Fruit fly (Drosophila melanogaster): ENCODE measurements around the gene MnM.

The MnM gene

dm6 chr3L:3222643-3223389, 44.4 kb upstream of the MnM start, which contains the start of the genes RpL28 and eIF1 (continued):
- TF ChIP-seq Eip75B (GFP tag; optimal IDR thresholded peaks at IDR 0.05) = peak; percentile 68
- no peak for TF ChIP-seq CG7368 (GFP tag; optimal IDR thresholded peaks at IDR 0.05)
- TF ChIP-seq CG6854 (GFP tag; optimal IDR thresholded peaks at IDR 0.05) = peak; percentile 93
- peak; percentile 83 for TF ChIP-seq CG34406 (GFP tag; optimal IDR thresholded peaks at IDR 0.05)
- TF ChIP-seq CG6808 (GFP tag; optimal IDR thresholded peaks at IDR 0.05) = no peak
- TF ChIP-seq dac (GFP tag; optimal IDR thresholded peaks at IDR 0.05) = peak; percentile 78
- peak; percentile 34 for TF ChIP-seq fkh (GFP tag; optimal IDR thresholded peaks at IDR 0.05)
- no peak for TF ChIP-seq CG6276 (GFP tag; optimal IDR thresholded peaks at IDR 0.05)
- no peak for TF ChIP-seq Gug (GFP tag; IDR thresholded peaks at IDR 0.05)
- TF ChIP-seq CG11762 (GFP tag; optimal IDR thresholded peaks at IDR 0.05; ENCODE audit: insufficient read depth) = no peak
- TF ChIP-seq CG1621 (tag; optimal IDR thresholded peaks at IDR 0.05) = no peak
- peak; percentile 29 to 89 for TF ChIP-seq ss (GFP tag; optimal IDR thresholded peaks at IDR 0.05)
- TF ChIP-seq CG9139 (GFP tag; optimal IDR thresholded peaks at IDR 0.05) = no peak
- TF ChIP-seq acj6 (GFP tag; optimal IDR thresholded peaks at IDR 0.05) = peak; percentile 88
- TF ChIP-seq CG11902 (GFP tag; optimal IDR thresholded peaks at IDR 0.05) = peak; percentile 55
- TF ChIP-seq Ets21C (GFP tag; optimal IDR thresholded peaks at IDR 0.05) = peak; percentile 21
- peak; percentile 78 for TF ChIP-seq CG8632 (GFP tag; optimal IDR thresholded peaks at IDR 0.05)
- peak; percentile 86 for TF ChIP-seq topi (GFP tag; optimal IDR thresholded peaks at IDR 0.05)
- peak; percentile 95 for TF ChIP-seq achi (GFP tag; optimal IDR thresholded peaks at IDR 0.05)
- peak; percentile 79 for TF ChIP-seq CG6792 (GFP tag; optimal IDR thresholded peaks at IDR 0.05)
- no peak for TF ChIP-seq Smox (GFP tag; optimal IDR thresholded peaks at IDR 0.05)
- peak; percentile 25 for TF ChIP-seq Hr39 (GFP tag; optimal IDR thresholded peaks at IDR 0.05)
- TF ChIP-seq dsx (GFP tag; optimal IDR thresholded peaks at IDR 0.05; ENCODE audit: poor library complexity, severe bottlenecking) = peak; percentile 5

DNA sequence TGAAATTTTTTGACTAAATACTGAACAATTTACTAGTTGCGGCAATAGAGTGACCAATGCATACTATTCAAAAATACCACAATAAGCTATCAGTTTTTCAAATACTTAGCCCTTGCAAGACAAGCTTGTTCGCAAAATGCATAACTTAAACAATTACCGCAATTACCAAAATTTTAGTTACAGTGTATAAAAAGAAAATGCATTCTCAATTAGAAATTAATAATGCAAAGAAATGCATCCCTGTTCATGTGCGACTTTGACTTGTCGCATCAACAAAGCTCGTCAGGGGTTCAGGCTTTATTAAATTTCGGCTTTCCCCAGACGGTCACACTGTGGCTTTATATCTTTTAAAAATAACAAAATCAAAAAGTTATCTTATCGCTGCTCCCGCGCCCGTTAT, 40.5 kb upstream of the MnM start, which contains the start of the genes hob and nSMase:
hob (minus strand) TSS at position 62 of the 400 bp plus-strand sequence.
nSMase (plus strand) TSS at position 298 of the 400 bp plus-strand sequence.
- TF ChIP-seq CG4318 (GFP tag; optimal IDR thresholded peaks at IDR 0.05) (no peak), svp (GFP tag) (peak; percentile 80)

DNA sequence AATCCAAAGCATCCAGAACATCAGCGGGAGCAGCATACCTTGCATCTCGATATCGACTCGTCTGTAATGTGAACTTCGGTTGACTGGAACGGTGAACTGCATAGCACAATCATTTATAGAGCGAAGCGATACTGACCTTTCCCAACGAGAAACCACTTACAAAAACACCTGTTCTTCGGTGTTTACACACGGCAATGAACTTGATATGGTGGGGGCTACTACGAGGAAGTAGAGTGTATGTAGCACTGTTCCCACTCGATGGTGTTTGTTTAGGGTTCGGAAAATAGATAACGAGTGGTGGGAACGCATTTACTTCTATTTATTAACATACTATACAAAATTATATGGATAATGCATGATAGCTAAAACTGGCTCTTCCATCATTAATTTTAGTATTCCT, 30.5 kb upstream of the MnM start, which contains the start of the genes CG32269 and CG32270:
CG32269 (minus strand) TSS at position 91 of the 400 bp plus-strand sequence.
CG32270 (minus strand) TSS at position 91 of the 400 bp plus-strand sequence.
- TF ChIP-seq eg (GFP tag; IDR thresholded peaks at IDR 0.05) (no peak), dsx (GFP tag; optimal IDR thresholded peaks at IDR 0.05; ENCODE audit: poor library complexity, severe bottlenecking) (no peak), Hr4 (GFP tag; optimal IDR thresholded peaks at IDR 0.05) (no peak), CG11294 (GFP tag; IDR thresholded peaks at IDR 0.05) (no peak), fkh (GFP tag; optimal IDR thresholded peaks at IDR 0.05) (no peak), CG8319 (GFP tag; optimal IDR thresholded peaks at IDR 0.05) (no peak), CG16779 (tag; optimal IDR thresholded peaks at IDR 0.05) (no peak), fd85E (GFP tag; optimal IDR thresholded peaks at IDR 0.05) (no peak), OdsH (GFP tag; optimal IDR thresholded peaks at IDR 0.05) (no peak), Ets21C (GFP tag; optimal IDR thresholded peaks at IDR 0.05) (no peak), CG6854 (GFP tag; optimal IDR thresholded peaks at IDR 0.05) (no peak), fd59A (GFP tag; optimal IDR thresholded peaks at IDR 0.05) (no peak), CG10631 (GFP tag; optimal IDR thresholded peaks at IDR 0.05) (no peak), Sox15 (GFP tag; optimal IDR thresholded peaks at IDR 0.05) (no peak), acj6 (GFP tag; optimal IDR thresholded peaks at IDR 0.05) (no peak)

dm6 chr3L:3206263-3206662, 27.9 kb upstream of the MnM start, which contains the start of gene CG33160:
Gene CG33160 (minus strand): TSS chr3L:3206363.
- TF ChIP-seq CG8632 (GFP tag; optimal IDR thresholded peaks at IDR 0.05) (no peak), CG3032 (tag; optimal IDR thresholded peaks at IDR 0.05) (no peak), Hr4 (GFP tag; optimal IDR thresholded peaks at IDR 0.05) (no peak), Smox (GFP tag; optimal IDR thresholded peaks at IDR 0.05) (no peak), CG8319 (GFP tag; optimal IDR thresholded peaks at IDR 0.05) (no peak)

Data from whole organism, prepupa.